Worm (Caenorhabditis elegans): ENCODE data around the gene Y20C6A.1.

Gene Y20C6A.1

ce11 chrV:17352827-17353373 is 23.6 kb downstream of the Y20C6A.1 start, which contains the start of the genes fbxa-134 and F47H4.2:
TSS of gene fbxa-134 (minus strand) at chrV:17352870.
TSS of gene F47H4.2 (plus strand) at chrV:17353323.
- TF ChIP-seq elt-2 (tag; optimal IDR thresholded peaks at IDR 0.05), result peak; percentile 78
- no peak for TF ChIP-seq tbx-2 (tag; optimal IDR thresholded peaks at IDR 0.05)
- peak; percentile 51 for TF ChIP-seq pqm-1 (tag; optimal IDR thresholded peaks at IDR 0.05)

- TF ChIP-seq egl-13 (tag; optimal IDR thresholded peaks at IDR 0.05) (no peak), C34B4.2 (tag; optimal IDR thresholded peaks at IDR 0.05) (no peak), nhr-20 (tag; optimal IDR thresholded peaks at IDR 0.05) (no peak), swsn-7 (tag; optimal IDR thresholded peaks at IDR 0.05) (no peak), snu-23 (GFP tag; optimal IDR thresholded peaks at IDR 0.05) (no peak), fkh-8 (tag; optimal IDR thresholded peaks at IDR 0.05) (no peak), mef-2 (tag; optimal IDR thresholded peaks at IDR 0.05) (no peak), nhr-12 (tag; optimal IDR thresholded peaks at IDR 0.05) (no peak), ets-5 (GFP tag; IDR thresholded peaks at IDR 0.05) (no peak), nhr-85 (tag) (no peak), elt-3 (tag; optimal IDR thresholded peaks at IDR 0.05) (no peak)
These were observed 26.5 kb downstream of the Y20C6A.1 start, which contains the start of gene lsy-27 for ce11 chrV:17350093-17350492. TSS of gene lsy-27 (minus strand) at chrV:17350193.

- TF ChIP-seq hlh-17 (GFP tag; optimal IDR thresholded peaks at IDR 0.05; ENCODE audit: borderline replicate concordance) (no peak), unc-86 (tag; optimal IDR thresholded peaks at IDR 0.05) (no peak), grh-1 (GFP tag; IDR thresholded peaks at IDR 0.05) (no peak)
These were observed 28.9 kb downstream of the Y20C6A.1 start, which contains the start of gene skr-5 for ce11 chrV:17347602-17348001. TSS of gene skr-5 (plus strand) at chrV:17347902.

- TF ChIP-seq C34B4.2 (tag; optimal IDR thresholded peaks at IDR 0.05) (no peak), elt-2 (tag; optimal IDR thresholded peaks at IDR 0.05) (peak; percentile 31)
These were observed 31.7 kb downstream of the Y20C6A.1 start, which contains the start of the genes fbxa-188 and fbxa-189 for ce11 chrV:17344876-17345275. TSS of gene fbxa-188 (minus strand) at chrV:17344926. TSS of gene fbxa-189 (plus strand) at chrV:17345214.

ce11 chrV:17339349-17339748 is 37.2 kb downstream of the Y20C6A.1 start:
- TF ChIP-seq elt-2 (tag; optimal IDR thresholded peaks at IDR 0.05), result peak; percentile 56
- TF ChIP-seq ets-5 (GFP tag; IDR thresholded peaks at IDR 0.05), result no peak

ce11 chrV:17331340-17331739 is 45.2 kb downstream of the Y20C6A.1 start, which contains the start of gene fbxa-185:
TSS of gene fbxa-185 (plus strand) at chrV:17331640.
- TF ChIP-seq snu-23 (GFP tag; optimal IDR thresholded peaks at IDR 0.05), result no peak
- no peak for TF ChIP-seq ces-1 (GFP tag; optimal IDR thresholded peaks at IDR 0.05)
- no peak for TF ChIP-seq unc-30 (tag; optimal IDR thresholded peaks at IDR 0.05)
- TF ChIP-seq zip-4 (GFP tag; optimal IDR thresholded peaks at IDR 0.05), result no peak
- no peak for TF ChIP-seq nhr-47 (tag; optimal IDR thresholded peaks at IDR 0.05)
- TF ChIP-seq dsc-1 (tag; optimal IDR thresholded peaks at IDR 0.05), result no peak
- no peak for TF ChIP-seq hpl-2 (GFP tag; optimal IDR thresholded peaks at IDR 0.05)
- TF ChIP-seq nhr-90 (tag; optimal IDR thresholded peaks at IDR 0.05; ENCODE audit: poor library complexity), result no peak
- no peak for TF ChIP-seq unc-98 (GFP tag; IDR thresholded peaks at IDR 0.05)
- TF ChIP-seq nhr-28 (tag; optimal IDR thresholded peaks at IDR 0.05), result no peak
- no peak for TF ChIP-seq fkh-10 (GFP tag; optimal IDR thresholded peaks at IDR 0.05)
- TF ChIP-seq aha-1 (tag; optimal IDR thresholded peaks at IDR 0.05), result no peak
- no peak for TF ChIP-seq lin-39 (tag; optimal IDR thresholded peaks at IDR 0.05)
- no peak for TF ChIP-seq nhr-11 (tag; optimal IDR thresholded peaks at IDR 0.05)
- no peak for TF ChIP-seq C34B4.2 (tag; optimal IDR thresholded peaks at IDR 0.05)
- TF ChIP-seq ceh-8 (GFP tag; optimal IDR thresholded peaks at IDR 0.05), result no peak
- TF ChIP-seq egl-13 (tag; optimal IDR thresholded peaks at IDR 0.05), result no peak
- TF ChIP-seq nhr-12 (tag; optimal IDR thresholded peaks at IDR 0.05), result no peak
- TF ChIP-seq snpc-4 (tag; optimal IDR thresholded peaks at IDR 0.05), result no peak
